Fruit fly (Drosophila melanogaster) whole organism, embryonic: ENCODE results near the gene CSN3.
A peak's percentile ranks its signal among the peaks of the same experiment; 100 is the strongest.

ENCODE experiments used
- Adf1 ChIP-seq: fragments of 200-800 bp; sonication (Bioruptor generic); IDR thresholded peaks from 2 replicates; pipeline ENCODE4 v1.3.6; 2022; ENCODE audit warnings: missing biosample characterization, missing genetic modification characterization
- Atf-2 ChIP-seq: fragments of 200-800 bp; sonication (Bioruptor generic); optimal IDR thresholded peaks from 2 replicates; lab custom pipeline; 2016; ENCODE audit warnings: missing biosample characterization, missing genetic modification characterization
- Awh ChIP-seq: fragments of 200-800 bp; sonication (Bioruptor generic); IDR thresholded peaks from 2 replicates; pipeline ENCODE4, ENCODE4 v1.3.6; 2022; ENCODE audit warnings: missing biosample characterization, missing genetic modification characterization
- Bgb ChIP-seq: fragments of 200-800 bp; sonication (Bioruptor generic); IDR thresholded peaks from 2 replicates; pipeline ENCODE4 v1.3.6; 2022; ENCODE audit warnings: missing biosample characterization, missing genetic modification characterization; ENCODE audit not compliant: partially characterized antibody
- CG12219 ChIP-seq: fragments of 200-800 bp; sonication (Bioruptor generic); optimal IDR thresholded peaks from 3 replicates; lab custom pipeline; 2018; ENCODE audit warnings: missing biosample characterization, mild to moderate bottlenecking, missing genetic modification characterization
- CG12659 ChIP-seq: fragments of 200-800 bp; sonication (Bioruptor generic); optimal IDR thresholded peaks from 3 replicates; lab custom pipeline; 2017; ENCODE audit warnings: mild to moderate bottlenecking, missing biosample characterization, missing genetic modification reagents, missing genetic modification characterization
- CG13775 ChIP-seq: fragments of 200-800 bp; sonication (Bioruptor generic); optimal IDR thresholded peaks from 3 replicates; lab custom pipeline; 2017; ENCODE audit warnings: missing biosample characterization, mild to moderate bottlenecking, missing genetic modification characterization
- CG14441 ChIP-seq: fragments of 200-800 bp; sonication (Bioruptor generic); IDR thresholded peaks from 2 replicates; pipeline ENCODE4 v1.3.6; 2022; ENCODE audit warnings: missing biosample characterization, missing genetic modification characterization
- CG15269 ChIP-seq: fragments of 200-800 bp; sonication (Bioruptor generic); optimal IDR thresholded peaks from 2 replicates; lab custom pipeline; 2018; ENCODE audit warnings: missing biosample characterization, mild to moderate bottlenecking, missing genetic modification characterization, moderate library complexity
- CG15696 ChIP-seq: fragments of 200-800 bp; sonication (Bioruptor generic); optimal IDR thresholded peaks from 2 replicates; lab custom pipeline; 2019; ENCODE audit warnings: missing biosample characterization, mild to moderate bottlenecking, missing genetic modification characterization, moderate library complexity
- CG18476 ChIP-seq: fragments of 200-800 bp; sonication (Bioruptor generic); optimal IDR thresholded peaks from 2 replicates; lab custom pipeline; 2016; ENCODE audit warnings: missing biosample characterization, mild to moderate bottlenecking, missing genetic modification characterization
- CG2116 ChIP-seq: fragments of 200-800 bp; sonication (Bioruptor generic); optimal IDR thresholded peaks from 3 replicates; lab custom pipeline; 2018; ENCODE audit warnings: missing biosample characterization, mild to moderate bottlenecking, missing genetic modification characterization
- CG2120 ChIP-seq: fragments of 200-800 bp; sonication (Bioruptor generic); optimal IDR thresholded peaks from 3 replicates; lab custom pipeline; 2016; ENCODE audit warnings: missing biosample characterization, missing genetic modification characterization
- CG34224 ChIP-seq: fragments of 200-800 bp; sonication (Bioruptor generic); IDR thresholded peaks from 3 replicates; pipeline ENCODE4 v1.3.6; 2022; ENCODE audit warnings: missing biosample characterization, missing genetic modification characterization; ENCODE audit not compliant: partially characterized antibody
- CG3726 ChIP-seq: fragments of 200-800 bp; sonication (Bioruptor generic); IDR thresholded peaks from 3 replicates; pipeline ENCODE4, ENCODE4 v1.3.6; 2022; ENCODE audit warnings: missing biosample characterization, missing genetic modification characterization
- CG3995 ChIP-seq: fragments of 200-800 bp; sonication (Bioruptor generic); optimal IDR thresholded peaks from 3 replicates; lab custom pipeline; 2016; ENCODE audit warnings: missing biosample characterization, missing genetic modification characterization
- CG4707 ChIP-seq: fragments of 200-800 bp; sonication (Bioruptor generic); optimal IDR thresholded peaks from 2 replicates; lab custom pipeline; 2018; ENCODE audit warnings: missing biosample characterization, mild to moderate bottlenecking, missing genetic modification characterization, moderate library complexity
- CG4730 ChIP-seq: fragments of 200-800 bp; sonication (Bioruptor generic); IDR thresholded peaks from 2 replicates; pipeline ENCODE4 v1.3.6; 2022; ENCODE audit warnings: missing biosample characterization, missing genetic modification characterization
- CG6689 ChIP-seq: fragments of 200-800 bp; sonication (Bioruptor generic); IDR thresholded peaks from 2 replicates; pipeline ENCODE4 v1.3.6; 2022; ENCODE audit warnings: missing biosample characterization, missing genetic modification characterization
- CG6791 ChIP-seq: fragments of 200-800 bp; sonication (Bioruptor generic); IDR thresholded peaks from 3 replicates; pipeline ENCODE4 v1.3.6; 2022; ENCODE audit warnings: missing biosample characterization, missing genetic modification characterization; ENCODE audit not compliant: partially characterized antibody
- Chrac-16 ChIP-seq: fragments of 200-800 bp; sonication (Bioruptor generic); optimal IDR thresholded peaks from 3 replicates; lab custom pipeline; 2016; ENCODE audit warnings: missing biosample characterization, missing genetic modification characterization
- Dll ChIP-seq: fragments of 200-800 bp; sonication (Bioruptor generic); IDR thresholded peaks from 4 replicates; pipeline ENCODE4 v1.3.6; 2022; ENCODE audit warnings: missing biosample characterization, missing genetic modification characterization; ENCODE audit not compliant: partially characterized antibody
- HLHmδ ChIP-seq: fragments of 200-800 bp; sonication (Bioruptor generic); optimal IDR thresholded peaks from 2 replicates; lab custom pipeline; 2018; ENCODE audit warnings: missing biosample characterization, mild to moderate bottlenecking, missing genetic modification characterization, moderate library complexity
- Hsf ChIP-seq: fragments of 200-800 bp; sonication (Bioruptor generic); optimal IDR thresholded peaks from 3 replicates; lab custom pipeline; 2016; ENCODE audit warnings: missing biosample characterization, missing genetic modification characterization
- Kr ChIP-seq: fragments of 200-800 bp; sonication (Bioruptor generic); optimal IDR thresholded peaks from 2 replicates; lab custom pipeline; 2017; ENCODE audit warnings: missing biosample characterization, mild to moderate bottlenecking, missing genetic modification characterization
- Lhr ChIP-seq: fragments of 200-800 bp; sonication (Bioruptor generic); optimal IDR thresholded peaks from 3 replicates; lab custom pipeline; 2017; ENCODE audit warnings: mild to moderate bottlenecking, missing biosample characterization, missing genetic modification reagents, missing genetic modification characterization
- MBD-R2 ChIP-seq: fragments of 200-800 bp; sonication (Bioruptor generic); IDR thresholded peaks from 2 replicates; pipeline ENCODE4 v1.3.6; 2022; ENCODE audit warnings: missing biosample characterization, missing genetic modification characterization
- MESR4 ChIP-seq: fragments of 200-800 bp; sonication (Bioruptor generic); optimal IDR thresholded peaks from 2 replicates; lab custom pipeline; 2018; ENCODE audit warnings: missing biosample characterization, mild to moderate bottlenecking, missing genetic modification characterization, moderate library complexity
- Ptx1 ChIP-seq: fragments of 200-800 bp; sonication (Bioruptor generic); IDR thresholded peaks from 2 replicates; pipeline ENCODE4 v1.3.6; 2022; ENCODE audit warnings: missing biosample characterization, missing genetic modification characterization
- YL-1 ChIP-seq: fragments of 200-800 bp; sonication (Bioruptor generic); optimal IDR thresholded peaks from 3 replicates; lab custom pipeline; 2017; ENCODE audit warnings: missing biosample characterization, mild to moderate bottlenecking, missing genetic modification characterization
- amos ChIP-seq: fragments of 200-800 bp; sonication (Bioruptor generic); IDR thresholded peaks from 2 replicates; pipeline ENCODE4 v1.3.6; 2022; ENCODE audit warnings: missing biosample characterization, missing genetic modification characterization; ENCODE audit not compliant: partially characterized antibody
- az2 ChIP-seq: fragments of 200-800 bp; sonication (Bioruptor generic); optimal IDR thresholded peaks from 3 replicates; lab custom pipeline; 2016; ENCODE audit warnings: missing biosample characterization, missing genetic modification characterization
- chif ChIP-seq, 2 experiments: fragments of 200-800 bp; sonication (Bioruptor generic); optimal IDR thresholded peaks; 3 replicates each; lab custom pipeline; 2016; ENCODE audit warnings: missing biosample characterization in 2 of 2, missing genetic modification characterization in 2 of 2
- danr ChIP-seq: fragments of 200-800 bp; sonication (Bioruptor generic); IDR thresholded peaks from 2 replicates; pipeline ENCODE4 v1.3.6; 2022; ENCODE audit warnings: missing biosample characterization, missing genetic modification characterization
- disco-r ChIP-seq: fragments of 200-800 bp; sonication (Bioruptor generic); optimal IDR thresholded peaks from 2 replicates; lab custom pipeline; 2016; ENCODE audit warnings: missing biosample characterization, missing genetic modification characterization
- dm ChIP-seq: fragments of 200-800 bp; sonication (Bioruptor generic); optimal IDR thresholded peaks from 3 replicates; lab custom pipeline; 2016; ENCODE audit warnings: missing biosample characterization, missing genetic modification characterization
- eve ChIP-seq, 2 experiments: fragments of >200 bp; optimal IDR thresholded peaks; 2 replicates each; lab custom pipeline; 2017; ENCODE audit warnings: missing biosample characterization in 2 of 2, missing genetic modification characterization in 2 of 2
- jigr1 ChIP-seq: fragments of 200-800 bp; sonication (Bioruptor generic); IDR thresholded peaks from 3 replicates; pipeline ENCODE4 v1.3.6; 2022; ENCODE audit warnings: missing biosample characterization, missing genetic modification characterization
- knrl ChIP-seq: fragments of 200-800 bp; sonication (Bioruptor generic); IDR thresholded peaks from 3 replicates; pipeline ENCODE4 v1.3.6; 2022; ENCODE audit warnings: missing biosample characterization, missing genetic modification characterization; ENCODE audit not compliant: partially characterized antibody
- mld ChIP-seq: fragments of 200-800 bp; sonication (Bioruptor generic); IDR thresholded peaks from 3 replicates; pipeline ENCODE4 v1.3.6; 2022; ENCODE audit warnings: missing biosample characterization, missing genetic modification characterization; ENCODE audit not compliant: partially characterized antibody
- psq ChIP-seq: fragments of 200-800 bp; sonication (Bioruptor generic); optimal IDR thresholded peaks from 2 replicates; lab custom pipeline; 2017; ENCODE audit warnings: missing biosample characterization, missing genetic modification characterization
- repo ChIP-seq: fragments of 200-800 bp; sonication (Bioruptor generic); optimal IDR thresholded peaks from 2 replicates; lab custom pipeline; 2016; ENCODE audit warnings: missing biosample characterization, missing genetic modification characterization
- ro ChIP-seq: fragments of 200-800 bp; sonication (Bioruptor generic); IDR thresholded peaks from 2 replicates; pipeline ENCODE4 v1.3.6; 2022; ENCODE audit warnings: missing biosample characterization, missing genetic modification characterization
- row ChIP-seq: fragments of 200-800 bp; sonication (Bioruptor generic); IDR thresholded peaks from 3 replicates; pipeline ENCODE4 v1.3.6; 2022; ENCODE audit warnings: missing biosample characterization, missing genetic modification characterization
- sisA ChIP-seq: fragments of 200-800 bp; sonication (Bioruptor generic); IDR thresholded peaks from 2 replicates; pipeline ENCODE4 v1.3.6; 2022; ENCODE audit warnings: missing biosample characterization, missing genetic modification characterization
- stwl ChIP-seq: fragments of 200-800 bp; sonication (Bioruptor generic); optimal IDR thresholded peaks from 3 replicates; lab custom pipeline; 2018; ENCODE audit warnings: missing biosample characterization, mild to moderate bottlenecking, missing genetic modification characterization, moderate library complexity
- tin ChIP-seq: fragments of 200-800 bp; sonication (Bioruptor generic); optimal IDR thresholded peaks from 3 replicates; lab custom pipeline; 2016; ENCODE audit warnings: missing biosample characterization, missing genetic modification characterization
- wor ChIP-seq: fragments of 200-800 bp; sonication (Bioruptor generic); IDR thresholded peaks from 2 replicates; pipeline ENCODE4 v1.3.6; 2022; ENCODE audit warnings: missing biosample characterization, missing genetic modification characterization
- z ChIP-seq: fragments of 200-800 bp; sonication (Bioruptor generic); IDR thresholded peaks from 3 replicates; pipeline ENCODE4 v1.3.6; 2022; ENCODE audit warnings: missing biosample characterization, missing genetic modification characterization
- zen2 ChIP-seq: fragments of 200-800 bp; sonication (Bioruptor generic); IDR thresholded peaks from 3 replicates; pipeline ENCODE4 v1.3.6; 2022; ENCODE audit warnings: missing biosample characterization, missing genetic modification characterization; ENCODE audit not compliant: partially characterized antibody

Gene CSN3

dm6 chr3L:20841465-20842109 lies at the start of gene CSN3, which contains the start of gene CG11456 (continued):
- TF ChIP-seq sisA (GFP tag; lab: Robert Waterston, UW) (0 out of 2 replicates have a peak, but pooled peaks have one; percentile 27), Ptx1 (GFP tag; lab: Robert Waterston, UW) (peak; percentile 34; the same call in 1 of the 2 replicates), Awh (GFP tag; lab: Robert Waterston, UW) (no peak), Bgb (peak; percentile 72), wor (GFP tag; lab: Robert Waterston, UW) (no peak), CG15696 (no peak), CG15269 (tag; lab: Kevin White, UChicago) (no peak), dm (GFP tag; lab: Kevin White, UChicago) (no peak), CG14441 (GFP tag; lab: Robert Waterston, UW) (no peak), mld (GFP tag; lab: Robert Waterston, UW) (peak; percentile 23; the same call in 1 of the 3 replicates), danr (no peak), Dll (GFP tag; lab: Robert Waterston, UW) (peak; percentile 68; the same call in 3 of the 4 replicates), YL-1 (GFP tag; lab: Kevin White, UChicago) (peak; percentile 45), CG6791 (GFP tag; lab: Robert Waterston, UW) (peak; percentile 90), CG3995 (peak; percentile 6), disco-r (GFP tag; lab: Kevin White, UChicago) (no peak), knrl (GFP tag; lab: Robert Waterston, UW) (peak; percentile 68), CG12659 (GFP tag; lab: Kevin White, UChicago) (peak; percentile 79), tin (peak; percentile 62), Hsf (GFP tag; lab: Kevin White, UChicago) (peak; percentile 57), Chrac-16 (peak; percentile 43), CG6689 (GFP tag; lab: Robert Waterston, UW) (no peak), Kr (GFP tag; lab: Kevin White, UChicago) (peak; percentile 85), chif (GFP tag; optimal IDR thresholded peaks at IDR 0.05; lab: Kevin White, UChicago) (peak; percentile 18 to 33), Adf1 (GFP tag; lab: Robert Waterston, UW) (no peak), CG2116 (GFP tag; lab: Kevin White, UChicago) (peak; percentile 74), row (GFP tag; lab: Robert Waterston, UW) (peak; percentile 49), MBD-R2 (GFP tag; lab: Robert Waterston, UW) (peak; percentile 85), psq (GFP tag; lab: Kevin White, UChicago) (no peak), az2 (GFP tag; lab: Kevin White, UChicago) (no peak), CG2120 (GFP tag; lab: Kevin White, UChicago) (peak; percentile 74), CG3726 (GFP tag; lab: Robert Waterston, UW) (no peak), CG4707 (GFP tag; lab: Kevin White, UChicago) (no peak), amos (GFP tag; lab: Robert Waterston, UW) (peak; percentile 74), z (GFP tag; lab: Robert Waterston, UW) (no peak), Lhr (peak; percentile 80), CG12219 (GFP tag; lab: Kevin White, UChicago) (no peak), CG13775 (GFP tag; lab: Kevin White, UChicago) (no peak), zen2 (GFP tag; lab: Robert Waterston, UW) (peak; percentile 38; the same call in 2 of the 3 replicates), eve (GFP tag; optimal IDR thresholded peaks at IDR 0.05; lab: Kevin White, UChicago) (no peak), repo (GFP tag; lab: Kevin White, UChicago) (peak; percentile 47), CG4730 (GFP tag; lab: Robert Waterston, UW) (peak; percentile 28; the same call in 1 of the 2 replicates), Atf-2 (GFP tag; lab: Kevin White, UChicago) (no peak), jigr1 (GFP tag; lab: Robert Waterston, UW) (no peak), CG18476 (peak; percentile 38), ro (no peak), MESR4 (peak; percentile 25), CG34224 (GFP tag; lab: Robert Waterston, UW) (peak; percentile 58), HLHmδ (GFP tag; lab: Kevin White, UChicago) (no peak), stwl (tag; lab: Kevin White, UChicago) (peak; percentile 89)
